Fruit fly (Drosophila melanogaster) whole organism, embryonic: Measurements from ENCODE around the gene nAChRalpha3.

Source experiments
- CG11093 ChIP-seq: fragments of 200-800 bp; sonication (Bioruptor generic); IDR thresholded peaks from 3 replicates; pipeline ENCODE4 v1.3.6; 2022; ENCODE audit warnings: missing biosample characterization, missing genetic modification characterization
- CG12104 ChIP-seq: fragments of 200-800 bp; sonication (Bioruptor generic); optimal IDR thresholded peaks from 3 replicates; lab custom pipeline; 2016; ENCODE audit warnings: missing biosample characterization, missing genetic modification characterization
- CG12219 ChIP-seq: fragments of 200-800 bp; sonication (Bioruptor generic); optimal IDR thresholded peaks from 3 replicates; lab custom pipeline; 2018; ENCODE audit warnings: missing biosample characterization, mild to moderate bottlenecking, missing genetic modification characterization
- CG14710 ChIP-seq: fragments of 200-800 bp; sonication (Bioruptor generic); optimal IDR thresholded peaks from 3 replicates; lab custom pipeline; 2019; ENCODE audit warnings: missing biosample characterization, mild to moderate bottlenecking, missing genetic modification characterization, moderate library complexity
- CG15269 ChIP-seq: fragments of 200-800 bp; sonication (Bioruptor generic); optimal IDR thresholded peaks from 2 replicates; lab custom pipeline; 2018; ENCODE audit warnings: missing biosample characterization, mild to moderate bottlenecking, missing genetic modification characterization, moderate library complexity
- CG1792 ChIP-seq: fragments of 200-800 bp; sonication (Bioruptor generic); optimal IDR thresholded peaks from 2 replicates; lab custom pipeline; 2016; ENCODE audit warnings: missing biosample characterization, missing genetic modification characterization
- CG18619 ChIP-seq: fragments of 200-800 bp; sonication (Bioruptor generic); optimal IDR thresholded peaks from 3 replicates; lab custom pipeline; 2017; ENCODE audit warnings: missing biosample characterization, mild to moderate bottlenecking, missing genetic modification characterization
- CG2678 ChIP-seq: fragments of 200-800 bp; sonication (Bioruptor generic); optimal IDR thresholded peaks from 3 replicates; lab custom pipeline; 2019; ENCODE audit warnings: missing biosample characterization, mild to moderate bottlenecking, missing genetic modification characterization, moderate library complexity
- CG2889 ChIP-seq: fragments of 200-800 bp; sonication (Bioruptor generic); IDR thresholded peaks from 3 replicates; pipeline ENCODE4 v1.3.6; 2022; ENCODE audit warnings: missing biosample characterization, missing genetic modification characterization
- CG3065 ChIP-seq: fragments of 200-800 bp; sonication (Bioruptor generic); optimal IDR thresholded peaks from 2 replicates; lab custom pipeline; 2016; ENCODE audit warnings: missing biosample characterization, missing genetic modification characterization
- CG3163 ChIP-seq: fragments of 200-800 bp; sonication (Bioruptor generic); optimal IDR thresholded peaks from 3 replicates; lab custom pipeline; 2016; ENCODE audit warnings: missing biosample characterization, missing genetic modification characterization
- CG6683 ChIP-seq: fragments of 200-800 bp; sonication (Bioruptor generic); optimal IDR thresholded peaks from 2 replicates; lab custom pipeline; 2017; ENCODE audit warnings: missing biosample characterization, mild to moderate bottlenecking, missing genetic modification characterization, missing genetic modification reagents
- CG6791 ChIP-seq: fragments of 200-800 bp; sonication (Bioruptor generic); IDR thresholded peaks from 3 replicates; pipeline ENCODE4 v1.3.6; 2022; ENCODE audit warnings: missing biosample characterization, missing genetic modification characterization; ENCODE audit not compliant: partially characterized antibody
- CG8089 ChIP-seq: fragments of 200-800 bp; sonication (Bioruptor generic); optimal IDR thresholded peaks from 3 replicates; lab custom pipeline; 2016; ENCODE audit warnings: missing biosample characterization, missing genetic modification characterization
- CG8359 ChIP-seq: fragments of 200-800 bp; sonication (Bioruptor generic); optimal IDR thresholded peaks from 2 replicates; lab custom pipeline; 2017; ENCODE audit warnings: missing biosample characterization, mild to moderate bottlenecking, missing genetic modification characterization, borderline replicate concordance
- CG9817 ChIP-seq: fragments of 200-800 bp; sonication (Bioruptor generic); optimal IDR thresholded peaks from 2 replicates; lab custom pipeline; 2018; ENCODE audit warnings: missing biosample characterization, mild to moderate bottlenecking, missing genetic modification characterization, moderate library complexity
- CkIIα-i1 ChIP-seq: fragments of 200-800 bp; sonication (Bioruptor generic); IDR thresholded peaks from 2 replicates; pipeline ENCODE4 v1.3.6; 2022; ENCODE audit warnings: missing biosample characterization, missing genetic modification characterization
- D19B ChIP-seq: fragments of 200-800 bp; sonication (Bioruptor generic); optimal IDR thresholded peaks from 2 replicates; lab custom pipeline; 2017; ENCODE audit warnings: missing biosample characterization, mild to moderate bottlenecking, missing genetic modification characterization
- Doc2 ChIP-seq: fragments of 200-800 bp; sonication (Bioruptor generic); IDR thresholded peaks from 2 replicates; pipeline ENCODE4 v1.3.6; 2022; ENCODE audit warnings: missing biosample characterization, missing genetic modification characterization
- E2f2 ChIP-seq: fragments of 200-800 bp; sonication (Bioruptor generic); IDR thresholded peaks from 2 replicates; pipeline ENCODE4 v1.3.6; 2022; ENCODE audit warnings: missing biosample characterization, missing genetic modification characterization
- Gsc ChIP-seq: fragments of 200-800 bp; sonication (Bioruptor generic); IDR thresholded peaks from 2 replicates; pipeline ENCODE4 v1.3.6; 2022; ENCODE audit warnings: missing biosample characterization, missing genetic modification characterization
- H15 ChIP-seq: fragments of 200-800 bp; sonication (Bioruptor generic); IDR thresholded peaks from 3 replicates; pipeline ENCODE4 v1.3.6; 2022; ENCODE audit warnings: missing biosample characterization, missing genetic modification characterization
- HmgD ChIP-seq: fragments of 200-800 bp; sonication (Bioruptor generic); optimal IDR thresholded peaks from 3 replicates; lab custom pipeline; 2016; ENCODE audit warnings: missing biosample characterization, missing genetic modification characterization
- Mrtf ChIP-seq: fragments of 200-800 bp; sonication (Bioruptor generic); IDR thresholded peaks from 3 replicates; pipeline ENCODE4 v1.3.6; 2022; ENCODE audit warnings: missing biosample characterization, missing genetic modification characterization
- Sox100B ChIP-seq: fragments of 200-800 bp; sonication (Bioruptor generic); optimal IDR thresholded peaks from 3 replicates; lab custom pipeline; 2018; ENCODE audit warnings: missing biosample characterization, mild to moderate bottlenecking, missing genetic modification characterization
- Sry-β ChIP-seq: fragments of 200-800 bp; sonication (Bioruptor generic); optimal IDR thresholded peaks from 2 replicates; lab custom pipeline; 2018; ENCODE audit warnings: missing biosample characterization, mild to moderate bottlenecking, missing genetic modification characterization, moderate library complexity
- Taf1 ChIP-seq: fragments of 200-800 bp; sonication (Bioruptor generic); IDR thresholded peaks from 2 replicates; pipeline ENCODE4 v1.3.6; 2022; ENCODE audit warnings: missing biosample characterization, missing genetic modification characterization
- az2 ChIP-seq: fragments of 200-800 bp; sonication (Bioruptor generic); optimal IDR thresholded peaks from 3 replicates; lab custom pipeline; 2016; ENCODE audit warnings: missing biosample characterization, missing genetic modification characterization
- bbx ChIP-seq: fragments of 200-800 bp; sonication (Bioruptor generic); IDR thresholded peaks from 2 replicates; pipeline ENCODE4 v1.3.6; 2022; ENCODE audit warnings: missing biosample characterization, missing genetic modification characterization; ENCODE audit not compliant: partially characterized antibody
- bowl ChIP-seq: fragments of 200-800 bp; sonication (Bioruptor generic); IDR thresholded peaks from 2 replicates; pipeline ENCODE4 v1.3.6; 2022; ENCODE audit warnings: missing biosample characterization, missing genetic modification characterization
- ci ChIP-seq: fragments of 200-800 bp; sonication (Bioruptor generic); IDR thresholded peaks from 3 replicates; pipeline ENCODE4 v1.3.6; 2022; ENCODE audit warnings: missing biosample characterization, missing genetic modification characterization
- corto ChIP-seq: fragments of 200-800 bp; sonication (Bioruptor generic); optimal IDR thresholded peaks from 2 replicates; lab custom pipeline; 2016; ENCODE audit warnings: missing biosample characterization, mild to moderate bottlenecking, missing genetic modification characterization, moderate library complexity
- dmrt11E ChIP-seq: fragments of 200-800 bp; sonication (Bioruptor generic); optimal IDR thresholded peaks from 3 replicates; lab custom pipeline; 2018; ENCODE audit warnings: missing biosample characterization, mild to moderate bottlenecking, missing genetic modification characterization, moderate library complexity
- gce ChIP-seq: fragments of 200-800 bp; sonication (Bioruptor generic); IDR thresholded peaks from 3 replicates; pipeline ENCODE4 v1.3.6; 2022; ENCODE audit warnings: missing biosample characterization, missing genetic modification characterization
- gsb ChIP-seq: fragments of 200-800 bp; sonication (Bioruptor generic); IDR thresholded peaks from 2 replicates; pipeline ENCODE4 v1.3.6; 2022; ENCODE audit warnings: missing biosample characterization, missing genetic modification characterization
- ham ChIP-seq: fragments of 200-800 bp; sonication (Bioruptor generic); IDR thresholded peaks from 2 replicates; pipeline ENCODE4 v1.3.6; 2022; ENCODE audit warnings: missing biosample characterization, missing genetic modification characterization
- hbn ChIP-seq: fragments of 200-800 bp; sonication (Bioruptor generic); IDR thresholded peaks from 2 replicates; pipeline ENCODE4 v1.3.6; 2022; ENCODE audit warnings: missing biosample characterization, missing genetic modification characterization; ENCODE audit not compliant: partially characterized antibody
- ind ChIP-seq: fragments of 200-800 bp; sonication (Bioruptor generic); optimal IDR thresholded peaks from 3 replicates; lab custom pipeline; 2016; ENCODE audit warnings: missing biosample characterization, missing genetic modification characterization
- nau ChIP-seq: fragments of 200-800 bp; sonication (Bioruptor generic); optimal IDR thresholded peaks from 3 replicates; lab custom pipeline; 2017; ENCODE audit warnings: missing biosample characterization, mild to moderate bottlenecking, missing genetic modification characterization, missing genetic modification reagents
- pros ChIP-seq: fragments of 200-800 bp; sonication (Bioruptor generic); optimal IDR thresholded peaks from 3 replicates; lab custom pipeline; 2019; ENCODE audit warnings: missing biosample characterization, mild to moderate bottlenecking, missing genetic modification characterization, moderate library complexity
- rib ChIP-seq: fragments of 200-800 bp; sonication (Bioruptor generic); IDR thresholded peaks from 2 replicates; pipeline ENCODE4 v1.3.6; 2022; ENCODE audit warnings: missing biosample characterization, missing genetic modification characterization
- sens-2 ChIP-seq: fragments of 200-800 bp; sonication (Bioruptor generic); IDR thresholded peaks from 2 replicates; pipeline ENCODE4 v1.3.6; 2022; ENCODE audit warnings: missing biosample characterization, missing genetic modification characterization
- seq ChIP-seq: fragments of 200-800 bp; sonication (Bioruptor generic); IDR thresholded peaks from 2 replicates; pipeline ENCODE4 v1.3.6; 2022; ENCODE audit warnings: missing biosample characterization, missing genetic modification characterization
- sr ChIP-seq: fragments of 200-800 bp; sonication (Bioruptor generic); IDR thresholded peaks from 3 replicates; pipeline ENCODE4 v1.3.6; 2022; ENCODE audit warnings: missing biosample characterization, missing genetic modification characterization
- trh ChIP-seq: fragments of 200-800 bp; sonication (Bioruptor generic); optimal IDR thresholded peaks from 2 replicates; lab custom pipeline; 2016; ENCODE audit warnings: missing biosample characterization, missing genetic modification characterization
- ttk ChIP-seq: fragments of 200-800 bp; sonication (Bioruptor generic); IDR thresholded peaks from 2 replicates; pipeline ENCODE4 v2.1.2; 2022; ENCODE audit warnings: missing biosample characterization, missing genetic modification characterization
- unpg ChIP-seq: fragments of 200-800 bp; sonication (Bioruptor generic); optimal IDR thresholded peaks from 3 replicates; lab custom pipeline; 2018; ENCODE audit warnings: missing biosample characterization, mild to moderate bottlenecking, missing genetic modification characterization, moderate library complexity
- zen ChIP-seq: fragments of 200-800 bp; sonication (Bioruptor generic); optimal IDR thresholded peaks from 3 replicates; lab custom pipeline; 2018; ENCODE audit warnings: missing biosample characterization, mild to moderate bottlenecking, missing genetic modification characterization, moderate library complexity
- zen2 ChIP-seq: fragments of 200-800 bp; sonication (Bioruptor generic); IDR thresholded peaks from 3 replicates; pipeline ENCODE4 v1.3.6; 2022; ENCODE audit warnings: missing biosample characterization, missing genetic modification characterization; ENCODE audit not compliant: partially characterized antibody

Gene nAChRalpha3

dm6 chrX:8411532-8411960 is 44.6 kb upstream of the nAChRalpha3 start, which contains the start of gene lawc (continued):
- peak; percentile 77; the same call in 1 of the 2 replicates for TF ChIP-seq bowl (GFP tag; lab: Robert Waterston, UW)
- TF ChIP-seq Sry-β (GFP tag; lab: Kevin White, UChicago), result no peak
- TF ChIP-seq sr (GFP tag; lab: Robert Waterston, UW), result 0 out of 3 replicates have a peak, but pooled peaks have one; percentile 34
- no peak for TF ChIP-seq Sox100B (GFP tag; lab: Kevin White, UChicago)
- no peak for TF ChIP-seq Doc2
- TF ChIP-seq zen (tag; lab: Kevin White, UChicago), result no peak
- peak; percentile 27 for TF ChIP-seq CG8359 (GFP tag; lab: Kevin White, UChicago)
- no peak for TF ChIP-seq hbn
- TF ChIP-seq Mrtf (GFP tag; lab: Robert Waterston, UW), result no peak
- no peak for TF ChIP-seq CG14710
- peak; percentile 41 for TF ChIP-seq CG6683
- TF ChIP-seq D19B (GFP tag; lab: Kevin White, UChicago), result no peak
- TF ChIP-seq E2f2 (GFP tag; lab: Robert Waterston, UW), result peak; percentile 44; the same call in 1 of the 2 replicates
- no peak for TF ChIP-seq CG8089 (GFP tag; lab: Kevin White, UChicago)
- TF ChIP-seq gce (GFP tag; lab: Robert Waterston, UW), result peak; percentile 25; the same call in 1 of the 3 replicates
- TF ChIP-seq HmgD (GFP tag; lab: Kevin White, UChicago), result no peak
- no peak; the same call in 2 of the 3 replicates for TF ChIP-seq zen2 (GFP tag; lab: Robert Waterston, UW)
- no peak for TF ChIP-seq CkIIα-i1
- no peak for TF ChIP-seq dmrt11E (tag; lab: Kevin White, UChicago)
- TF ChIP-seq CG11093, result no peak
- TF ChIP-seq bbx (GFP tag; lab: Robert Waterston, UW), result peak; percentile 40; the same call in 1 of the 2 replicates
- no peak for TF ChIP-seq ind
- TF ChIP-seq H15, result no peak
- TF ChIP-seq rib (GFP tag; lab: Robert Waterston, UW), result peak; percentile 72; the same call in 1 of the 2 replicates
- TF ChIP-seq Gsc (GFP tag; lab: Robert Waterston, UW), result no peak
- TF ChIP-seq, all 482 proteins: peak for 173

- TF ChIP-seq CG6791 (no peak), pros (GFP tag; lab: Kevin White, UChicago) (no peak), unpg (GFP tag; lab: Kevin White, UChicago) (no peak), Taf1 (GFP tag; lab: Robert Waterston, UW) (no peak), CG12104 (GFP tag; lab: Kevin White, UChicago) (no peak), CG3065 (GFP tag; lab: Kevin White, UChicago) (no peak), seq (no peak), ttk (GFP tag; lab: Robert Waterston, UW) (no peak), ci (peak; percentile 84), CG1792 (GFP tag; lab: Kevin White, UChicago) (no peak), CG2889 (GFP tag; lab: Robert Waterston, UW) (no peak), corto (GFP tag; lab: Kevin White, UChicago) (no peak), gsb (no peak), CG2678 (tag; lab: Kevin White, UChicago) (no peak), CG18619 (GFP tag; lab: Kevin White, UChicago) (no peak), az2 (GFP tag; lab: Kevin White, UChicago) (no peak), sens-2 (GFP tag; lab: Robert Waterston, UW) (no peak; the same call in 1 of the 2 replicates), CG12219 (GFP tag; lab: Kevin White, UChicago) (no peak), CG15269 (no peak), CG9817 (tag; lab: Kevin White, UChicago) (no peak), nau (GFP tag; lab: Kevin White, UChicago) (no peak), CG3163 (GFP tag; lab: Kevin White, UChicago) (peak; percentile 3), trh (no peak), ham (GFP tag; lab: Robert Waterston, UW) (no peak), Mrtf (GFP tag; lab: Robert Waterston, UW) (no peak)
Observed at dm6 chrX:8410349-8411240, 43.6 kb upstream of the nAChRalpha3 start.
